Fruit fly (Drosophila melanogaster) whole organism, wandering third instar larva: ENCODE measurements around the gene D.

Experiments
- Abd-B ChIP-seq: fragments of >200 bp; optimal IDR thresholded peaks from 2 replicates; lab custom pipeline; 2017; ENCODE audit warnings: missing biosample characterization, missing genetic modification characterization
- Dif ChIP-seq: fragments of 200-275, 200-300 bp; sonication (Bioruptor generic); optimal IDR thresholded peaks from 2 replicates; lab custom pipeline; 2018; ENCODE audit warnings: missing biosample characterization, missing genetic modification characterization; ENCODE audit not compliant: partially characterized antibody
- OdsH ChIP-seq: fragments of 200-800 bp; sonication (Bioruptor generic); optimal IDR thresholded peaks from 2 replicates; lab custom pipeline; 2016; ENCODE audit warnings: missing biosample characterization, mild to moderate bottlenecking, missing genetic modification characterization
- dl ChIP-seq, 2 experiments: fragments of 175-275, 200-275 bp in 1 of 2; fragments of 200-275 bp in 1 of 2; sonication (Bioruptor generic); optimal IDR thresholded peaks; lab custom pipeline; 2018; ENCODE audit warnings: mild to moderate bottlenecking in 2 of 2, missing biosample characterization in 2 of 2, missing genetic modification characterization in 2 of 2, moderate library complexity in 2 of 2; ENCODE audit not compliant: partially characterized antibody in 2 of 2, insufficient read depth in 1 of 2
- psq ChIP-seq: fragments of 200-800 bp; sonication (Bioruptor generic); optimal IDR thresholded peaks from 3 replicates; lab custom pipeline; 2017; ENCODE audit warnings: missing biosample characterization, mild to moderate bottlenecking, missing genetic modification characterization, moderate library complexity
- tai ChIP-seq: sonication (Bioruptor generic); optimal IDR thresholded peaks from 2 replicates; lab custom pipeline; 2016; ENCODE audit warnings: missing biosample characterization, missing genetic modification characterization

DNA sequence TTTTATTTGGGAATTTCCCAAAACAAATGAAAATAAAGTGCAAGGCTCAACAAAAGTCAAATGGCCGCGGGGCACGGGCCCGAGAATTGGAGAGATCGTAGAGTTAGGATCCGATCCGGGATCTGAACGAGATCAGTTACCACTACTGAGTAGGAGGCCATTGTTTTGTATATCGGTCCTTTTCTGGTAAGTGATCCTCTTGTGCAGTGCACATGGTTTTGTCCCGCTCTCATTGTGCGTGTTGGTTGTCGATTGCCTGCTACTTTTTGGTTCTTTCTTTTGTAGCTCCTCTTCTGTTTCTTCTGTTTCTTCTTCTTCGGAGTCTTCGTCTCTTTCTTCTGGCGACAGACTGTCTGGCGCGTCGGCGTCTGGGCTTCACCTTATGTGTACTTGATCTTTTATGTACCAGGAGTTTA lies 28.3 kb downstream of the D start:
- TF ChIP-seq OdsH (GFP tag; lab: Kevin White, UChicago) (no peak), psq (GFP tag; lab: Kevin White, UChicago) (peak; percentile 26), tai (no peak), dl (GFP tag; optimal IDR thresholded peaks at IDR 0.05; lab: Kevin White, UChicago; ENCODE audit: insufficient read depth in 1 of 2, partially characterized antibody in 2 of 2) (no peak), Abd-B (GFP tag; lab: Kevin White, UChicago) (no peak), Dif (GFP tag; lab: Kevin White, UChicago) (no peak)
